Worm (Caenorhabditis elegans): ENCODE measurements around the gene cyd-1.

cyd-1 gene

ce11 chrII:12981980-12982575 is 1.7 kb downstream of the cyd-1 start:
- TF ChIP-seq cog-1 (tag; optimal IDR thresholded peaks at IDR 0.05) (no peak), klf-2 (GFP tag; conservative IDR thresholded peaks at IDR 0.05) (no peak), ztf-23 (GFP tag; IDR thresholded peaks at IDR 0.05) (no peak)

ce11 chrII:12982830-12983229 is 2.4 kb downstream of the cyd-1 start:
- TF ChIP-seq tab-1 (GFP tag; IDR thresholded peaks at IDR 0.05) (no peak), klf-2 (GFP tag; conservative IDR thresholded peaks at IDR 0.05) (no peak), ztf-29 (GFP tag; IDR thresholded peaks at IDR 0.05) (no peak), flt-1 (GFP tag; IDR thresholded peaks at IDR 0.05) (no peak), cog-1 (tag; optimal IDR thresholded peaks at IDR 0.05) (no peak), T22C8.4 (GFP tag; IDR thresholded peaks at IDR 0.05) (no peak), med-1 (GFP tag; optimal IDR thresholded peaks at IDR 0.05; ENCODE audit: insufficient read depth) (no peak), ref-1 (GFP tag; conservative IDR thresholded peaks at IDR 0.05) (no peak), ztf-23 (GFP tag; IDR thresholded peaks at IDR 0.05) (no peak)

- TF ChIP-seq ztf-23 (GFP tag; IDR thresholded peaks at IDR 0.05) (no peak), flt-1 (GFP tag; IDR thresholded peaks at IDR 0.05) (no peak), klf-2 (GFP tag; conservative IDR thresholded peaks at IDR 0.05) (no peak), tab-1 (GFP tag; IDR thresholded peaks at IDR 0.05) (0 out of 2 replicates have a peak, but pooled peaks have one; percentile 45), cog-1 (tag; optimal IDR thresholded peaks at IDR 0.05) (no peak), med-1 (GFP tag; optimal IDR thresholded peaks at IDR 0.05; ENCODE audit: insufficient read depth) (no peak), ztf-29 (GFP tag; IDR thresholded peaks at IDR 0.05) (no peak)
Observed at ce11 chrII:12984709-12985108, 4.3 kb downstream of the cyd-1 start.

ce11 chrII:12985813-12986212 is 5.4 kb downstream of the cyd-1 start:
- TF ChIP-seq tab-1 (GFP tag; IDR thresholded peaks at IDR 0.05) (no peak), ztf-29 (GFP tag; IDR thresholded peaks at IDR 0.05) (no peak), T22C8.4 (GFP tag; IDR thresholded peaks at IDR 0.05) (no peak), ref-1 (GFP tag; conservative IDR thresholded peaks at IDR 0.05) (no peak), med-1 (GFP tag; optimal IDR thresholded peaks at IDR 0.05; ENCODE audit: insufficient read depth) (no peak), cog-1 (tag; optimal IDR thresholded peaks at IDR 0.05) (peak; percentile 1), ztf-23 (GFP tag; IDR thresholded peaks at IDR 0.05) (no peak), flt-1 (GFP tag; IDR thresholded peaks at IDR 0.05) (no peak), klf-2 (GFP tag; conservative IDR thresholded peaks at IDR 0.05) (no peak)

- no peak for TF ChIP-seq tab-1 (GFP tag; IDR thresholded peaks at IDR 0.05)
- no peak for TF ChIP-seq klf-2 (GFP tag; conservative IDR thresholded peaks at IDR 0.05)
- TF ChIP-seq ref-1 (GFP tag; conservative IDR thresholded peaks at IDR 0.05), result no peak
- 0 out of 2 replicates have a peak, but pooled peaks have one; percentile 18 for TF ChIP-seq ztf-23 (GFP tag; IDR thresholded peaks at IDR 0.05)
- TF ChIP-seq cog-1 (tag; optimal IDR thresholded peaks at IDR 0.05), result no peak
- no peak for TF ChIP-seq med-1 (GFP tag; optimal IDR thresholded peaks at IDR 0.05; ENCODE audit: insufficient read depth)
Observed at ce11 chrII:12987799-12988198, 7.4 kb downstream of the cyd-1 start.

ce11 chrII:12990191-12990590 is 9.8 kb downstream of the cyd-1 start:
- TF ChIP-seq ref-1 (GFP tag; conservative IDR thresholded peaks at IDR 0.05) (no peak), ztf-29 (GFP tag; IDR thresholded peaks at IDR 0.05) (no peak), ztf-23 (GFP tag; IDR thresholded peaks at IDR 0.05) (no peak), cog-1 (tag; optimal IDR thresholded peaks at IDR 0.05) (no peak), flt-1 (GFP tag; IDR thresholded peaks at IDR 0.05) (no peak), klf-2 (GFP tag; conservative IDR thresholded peaks at IDR 0.05) (no peak), med-1 (GFP tag; optimal IDR thresholded peaks at IDR 0.05; ENCODE audit: insufficient read depth) (no peak), T22C8.4 (GFP tag; IDR thresholded peaks at IDR 0.05) (no peak), tab-1 (GFP tag; IDR thresholded peaks at IDR 0.05) (no peak)

ce11 chrII:12990964-12991593 is 10.7 kb downstream of the cyd-1 start:
- TF ChIP-seq ztf-29 (GFP tag; IDR thresholded peaks at IDR 0.05) (no peak; the same call in 1 of the 2 replicates), klf-2 (GFP tag; conservative IDR thresholded peaks at IDR 0.05) (no peak), flt-1 (GFP tag; IDR thresholded peaks at IDR 0.05) (no peak), cog-1 (tag; optimal IDR thresholded peaks at IDR 0.05) (no peak), T22C8.4 (GFP tag; IDR thresholded peaks at IDR 0.05) (no peak), tab-1 (GFP tag; IDR thresholded peaks at IDR 0.05) (no peak), ref-1 (GFP tag; conservative IDR thresholded peaks at IDR 0.05) (no peak), med-1 (GFP tag; optimal IDR thresholded peaks at IDR 0.05; ENCODE audit: insufficient read depth) (no peak), ztf-23 (GFP tag; IDR thresholded peaks at IDR 0.05) (no peak)

- no peak for TF ChIP-seq klf-2 (GFP tag; conservative IDR thresholded peaks at IDR 0.05)
Observed at ce11 chrII:12991594-12991993, 11.2 kb downstream of the cyd-1 start.

ce11 chrII:12992193-12992592 is 11.8 kb downstream of the cyd-1 start:
- TF ChIP-seq ztf-23 (GFP tag; IDR thresholded peaks at IDR 0.05) (no peak), flt-1 (GFP tag; IDR thresholded peaks at IDR 0.05) (no peak), T22C8.4 (GFP tag; IDR thresholded peaks at IDR 0.05) (no peak), med-1 (GFP tag; optimal IDR thresholded peaks at IDR 0.05; ENCODE audit: insufficient read depth) (no peak), ztf-29 (GFP tag; IDR thresholded peaks at IDR 0.05) (no peak)

ce11 chrII:12992980-12993379 is 12.6 kb downstream of the cyd-1 start:
- TF ChIP-seq cog-1 (tag; optimal IDR thresholded peaks at IDR 0.05) (no peak), ref-1 (GFP tag; conservative IDR thresholded peaks at IDR 0.05) (no peak), ztf-29 (GFP tag; IDR thresholded peaks at IDR 0.05) (no peak), klf-2 (GFP tag; conservative IDR thresholded peaks at IDR 0.05) (no peak), med-1 (GFP tag; optimal IDR thresholded peaks at IDR 0.05; ENCODE audit: insufficient read depth) (no peak), ztf-23 (GFP tag; IDR thresholded peaks at IDR 0.05) (no peak), tab-1 (GFP tag; IDR thresholded peaks at IDR 0.05) (no peak), flt-1 (GFP tag; IDR thresholded peaks at IDR 0.05) (no peak), T22C8.4 (GFP tag; IDR thresholded peaks at IDR 0.05) (no peak)
